In the genomic region with DNA sequence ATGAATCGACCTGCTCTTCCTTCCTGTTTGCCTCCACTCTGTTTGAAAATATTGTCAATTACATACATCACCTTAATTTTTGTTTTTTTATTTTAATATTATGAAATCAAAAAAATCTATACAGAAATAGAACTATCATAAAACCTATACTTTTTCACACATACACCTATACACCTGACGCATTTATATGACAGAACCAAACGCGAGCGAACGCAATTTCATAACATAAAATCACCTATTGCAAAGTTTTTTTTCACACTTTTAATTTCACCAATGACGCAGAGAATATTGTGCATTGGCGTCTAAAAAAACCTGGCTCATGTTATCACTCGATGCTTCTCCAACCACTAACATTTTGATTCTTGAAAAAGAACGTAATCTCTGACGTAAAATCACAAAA, we compare ENCODE assay signal across 3 worm cellular contexts.
TF ChIP-seq lines count a peak whose summit lies in the region.

No protein-coding gene starts in this region.

TF ChIP-seq in whole organism, L1 larva, 84 proteins besides CTCF, POLR2A, EP300 and RAD21:
- TF ChIP-seq skn-1 (tag; optimal IDR thresholded peaks at IDR 0.05; lab: Kevin White, UChicago) (peak; percentile 18), tbx-2 (tag; optimal IDR thresholded peaks at IDR 0.05; lab: Kevin White, UChicago) (no peak)

TF ChIP-seq in whole organism, L3 larva, 47 proteins besides CTCF, POLR2A, EP300 and RAD21:
- TF ChIP-seq aly-2 (tag; optimal IDR thresholded peaks at IDR 0.05; lab: Kevin White, UChicago) = no peak
- TF ChIP-seq hmg-11 (tag; optimal IDR thresholded peaks at IDR 0.05; lab: Kevin White, UChicago) = no peak
- TF ChIP-seq elt-2 (tag; optimal IDR thresholded peaks at IDR 0.05; lab: Kevin White, UChicago) = peak; percentile 32
- TF ChIP-seq lin-39 (tag; optimal IDR thresholded peaks at IDR 0.05; lab: Kevin White, UChicago) = no peak

TF ChIP-seq in whole organism, young adult, 124 proteins besides CTCF, POLR2A, EP300 and RAD21:
- peak; percentile 53; the same call in 1 of the 2 replicates for TF ChIP-seq cebp-1 (GFP tag; IDR thresholded peaks at IDR 0.05; lab: Robert Waterston, UW)
- TF ChIP-seq cebp-1 (tag; optimal IDR thresholded peaks at IDR 0.05; lab: Kevin White, UChicago) = peak; percentile 79
- TF ChIP-seq sptf-2 (GFP tag; optimal IDR thresholded peaks at IDR 0.05; lab: Kevin White, UChicago) = no peak
- peak; percentile 79 for TF ChIP-seq unc-62 (GFP tag; optimal IDR thresholded peaks at IDR 0.05; lab: Kevin White, UChicago)
TF ChIP-seq in whole organism, young adult: peak in this region for 2.
